Comparison of ENCODE assay signal across 1 worm cellular context in the genomic region with DNA sequence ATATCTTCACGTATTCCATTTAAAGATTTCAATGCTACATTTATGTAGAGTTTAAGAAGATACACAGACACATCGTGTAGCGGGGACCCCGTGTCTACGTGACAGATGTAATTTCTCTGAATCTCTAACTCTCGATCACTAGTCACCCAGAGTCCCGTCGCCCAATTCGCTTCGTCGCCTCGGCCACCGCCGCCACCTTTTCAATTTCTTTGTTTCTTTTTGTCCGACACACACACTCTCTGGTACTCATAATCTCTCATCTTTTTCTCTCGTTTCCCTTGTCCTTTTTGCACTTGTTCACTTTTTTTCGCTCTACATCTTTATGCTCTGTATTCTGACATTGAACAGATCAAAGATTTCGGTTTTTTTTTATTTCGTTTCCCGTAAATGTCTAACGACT.
A peak's percentile ranks its signal among the peaks of the same experiment; 100 is the strongest.
TF ChIP-seq lines count a peak whose summit lies in the region.

No protein-coding gene starts in this region.

TF ChIP-seq in whole organism, L1 larva, 84 proteins besides CTCF, POLR2A, EP300 and RAD21 (continued from another document):
- TF ChIP-seq unc-130 (tag; optimal IDR thresholded peaks at IDR 0.05; lab: Kevin White, UChicago), result peak; percentile 73
- peak; percentile 61 for TF ChIP-seq nhr-19 (GFP tag; conservative IDR thresholded peaks at IDR 0.05; lab: Robert Waterston, UW)
- no peak; the same call in 1 of the 2 replicates for TF ChIP-seq isw-1 (GFP tag; IDR thresholded peaks at IDR 0.05; lab: Robert Waterston, UW)
- TF ChIP-seq efl-1 (optimal IDR thresholded peaks at IDR 0.05; lab: Kevin White, UChicago), result peak; percentile 56 to 66
- peak; percentile 32 to 94 for TF ChIP-seq efl-1 (GFP tag; optimal IDR thresholded peaks at IDR 0.05 in 1 of 2; lab: Kevin White, UChicago)
- peak; percentile 78 for TF ChIP-seq jun-1 (tag; optimal IDR thresholded peaks at IDR 0.05; lab: Kevin White, UChicago)
- TF ChIP-seq lin-15B (tag; optimal IDR thresholded peaks at IDR 0.05; lab: Kevin White, UChicago), result peak; percentile 22
- TF ChIP-seq xbp-1 (tag; optimal IDR thresholded peaks at IDR 0.05; lab: Kevin White, UChicago), result peak; percentile 60
- peak; percentile 35 for TF ChIP-seq mef-2 (tag; optimal IDR thresholded peaks at IDR 0.05; lab: Kevin White, UChicago)
- peak in 2 of 6 experiments; percentile 15 to 62 for TF ChIP-seq elt-3 (tag; optimal IDR thresholded peaks at IDR 0.05; lab: Kevin White, UChicago)
- TF ChIP-seq nhr-20 (tag; optimal IDR thresholded peaks at IDR 0.05; lab: Kevin White, UChicago), result peak; percentile 88
- TF ChIP-seq nhr-77 (tag; optimal IDR thresholded peaks at IDR 0.05; lab: Kevin White, UChicago), result peak; percentile 51
- TF ChIP-seq lin-35 (GFP tag; optimal IDR thresholded peaks at IDR 0.05; lab: Kevin White, UChicago), result peak; percentile 62 to 66
- TF ChIP-seq lin-39 (tag; optimal IDR thresholded peaks at IDR 0.05; lab: Kevin White, UChicago), result no peak
- TF ChIP-seq blmp-1 (tag; optimal IDR thresholded peaks at IDR 0.05; lab: Kevin White, UChicago), result peak; percentile 87
- TF ChIP-seq nhr-90 (tag; optimal IDR thresholded peaks at IDR 0.05; lab: Kevin White, UChicago; ENCODE audit: poor library complexity), result peak; percentile 56
- peak; percentile 91 for TF ChIP-seq snu-23 (GFP tag; optimal IDR thresholded peaks at IDR 0.05; lab: Kevin White, UChicago)
